Fruit fly (Drosophila melanogaster): Measurements from ENCODE around the gene CG45491.
A peak's percentile ranks its signal among the peaks of the same experiment; 100 is the strongest.

Gene CG45491

dm6 chrX:19889128-19889756 is 49.6 kb downstream of the CG45491 start (continued):
- TF ChIP-seq CG15696 (tag; optimal IDR thresholded peaks at IDR 0.05) (peak; percentile 87), dm (GFP tag; optimal IDR thresholded peaks at IDR 0.05) (peak; percentile 77), eve (GFP tag; optimal IDR thresholded peaks at IDR 0.05) (peak in 1 of 2 experiments; percentile 86), CG6765 (GFP tag; optimal IDR thresholded peaks at IDR 0.05) (peak; percentile 40), Atf3 (GFP tag; optimal IDR thresholded peaks at IDR 0.05) (peak; percentile 87), CG7786 (GFP tag; optimal IDR thresholded peaks at IDR 0.05) (peak; percentile 90), HLH3B (GFP tag; IDR thresholded peaks at IDR 0.05) (peak; percentile 85), Dek (tag; optimal IDR thresholded peaks at IDR 0.05) (peak; percentile 86), CG1529 (GFP tag; optimal IDR thresholded peaks at IDR 0.05) (peak; percentile 60), vvl (GFP tag; IDR thresholded peaks at IDR 0.05) (peak; percentile 85), dysf (GFP tag; IDR thresholded peaks at IDR 0.05) (peak; percentile 88), ro (GFP tag; IDR thresholded peaks at IDR 0.05) (peak; percentile 56; the same call in 1 of the 2 replicates), CG8478 (optimal IDR thresholded peaks at IDR 0.05) (no peak), Dip3 (GFP tag; optimal IDR thresholded peaks at IDR 0.05) (peak; percentile 81), Adf1 (GFP tag; IDR thresholded peaks at IDR 0.05) (peak; percentile 70), HmgZ (tag; optimal IDR thresholded peaks at IDR 0.05) (peak; percentile 87), toy (GFP tag; IDR thresholded peaks at IDR 0.05) (no peak), CG33557 (GFP tag; optimal IDR thresholded peaks at IDR 0.05) (peak; percentile 67), Ssrp (tag; optimal IDR thresholded peaks at IDR 0.05) (peak; percentile 83), so (GFP tag; IDR thresholded peaks at IDR 0.05) (peak; percentile 64; the same call in 2 of the 3 replicates), Gug (GFP tag; IDR thresholded peaks at IDR 0.05) (peak; percentile 82), CG6689 (GFP tag; IDR thresholded peaks at IDR 0.05) (peak; percentile 69), CG8944 (GFP tag; optimal IDR thresholded peaks at IDR 0.05) (peak; percentile 90), zen (tag; optimal IDR thresholded peaks at IDR 0.05) (peak; percentile 89), CG8388 (GFP tag; optimal IDR thresholded peaks at IDR 0.05) (peak; percentile 77), insv (GFP tag; optimal IDR thresholded peaks at IDR 0.05) (no peak), CG3163 (GFP tag; optimal IDR thresholded peaks at IDR 0.05) (peak; percentile 72), ind (GFP tag; optimal IDR thresholded peaks at IDR 0.05) (peak; percentile 88), Hr3 (GFP tag; optimal IDR thresholded peaks at IDR 0.05) (peak; percentile 85), seq (GFP tag; IDR thresholded peaks at IDR 0.05) (peak; percentile 66), chm (GFP tag; IDR thresholded peaks at IDR 0.05) (peak; percentile 82), disco-r (GFP tag; optimal IDR thresholded peaks at IDR 0.05) (peak; percentile 68), schlank (tag; optimal IDR thresholded peaks at IDR 0.05) (peak; percentile 77), GATAe (GFP tag; conservative IDR thresholded peaks at IDR 0.05) (no peak; the same call in 1 of the 2 replicates), pita (GFP tag; optimal IDR thresholded peaks at IDR 0.05) (no peak), E2f2 (GFP tag; IDR thresholded peaks at IDR 0.05) (peak; percentile 53; the same call in 1 of the 2 replicates), CG3838 (GFP tag; optimal IDR thresholded peaks at IDR 0.05) (peak; percentile 43), Fer1 (GFP tag; optimal IDR thresholded peaks at IDR 0.05) (peak; percentile 83), grau (tag; optimal IDR thresholded peaks at IDR 0.05) (peak; percentile 86), CG4328 (GFP tag; optimal IDR thresholded peaks at IDR 0.05) (peak; percentile 12), psq (GFP tag; optimal IDR thresholded peaks at IDR 0.05) (peak; percentile 17), pb (GFP tag; optimal IDR thresholded peaks at IDR 0.05) (peak; percentile 67), Dfd (GFP tag; optimal IDR thresholded peaks at IDR 0.05) (no peak), CG18599 (GFP tag; optimal IDR thresholded peaks at IDR 0.05) (peak; percentile 92), bowl (GFP tag; IDR thresholded peaks at IDR 0.05) (no peak), gro (GFP tag; optimal IDR thresholded peaks at IDR 0.05) (peak; percentile 85), CG7745 (tag; optimal IDR thresholded peaks at IDR 0.05) (no peak), Sox100B (GFP tag; optimal IDR thresholded peaks at IDR 0.05) (peak; percentile 59), fu2 (GFP tag; optimal IDR thresholded peaks at IDR 0.05) (peak; percentile 85), B-H1 (GFP tag; IDR thresholded peaks at IDR 0.05) (peak; percentile 70), Ets97D (GFP tag; optimal IDR thresholded peaks at IDR 0.05) (peak; percentile 22), mam (GFP tag; optimal IDR thresholded peaks at IDR 0.05) (peak; percentile 92)
